Fruit fly (Drosophila melanogaster): ENCODE results near the gene Npc2h.

- TF ChIP-seq CG8301 (tag; optimal IDR thresholded peaks at IDR 0.05): no peak
- TF ChIP-seq Pif1B (GFP tag; optimal IDR thresholded peaks at IDR 0.05): no peak
- TF ChIP-seq EcR (GFP tag; optimal IDR thresholded peaks at IDR 0.05): no peak
- TF ChIP-seq CG9948 (tag; optimal IDR thresholded peaks at IDR 0.05): no peak
- TF ChIP-seq CG8159 (tag; optimal IDR thresholded peaks at IDR 0.05): no peak
- no peak for TF ChIP-seq CG15710 (tag; optimal IDR thresholded peaks at IDR 0.05)
- TF ChIP-seq Ets98B (GFP tag; IDR thresholded peaks at IDR 0.05): no peak
- no peak for TF ChIP-seq D1 (tag; optimal IDR thresholded peaks at IDR 0.05)
- TF ChIP-seq CG34367 (tag; optimal IDR thresholded peaks at IDR 0.05): no peak
- TF ChIP-seq Snoo (tag; optimal IDR thresholded peaks at IDR 0.05): no peak
- no peak for TF ChIP-seq rn (GFP tag; IDR thresholded peaks at IDR 0.05)
- TF ChIP-seq fd96Ca (GFP tag; IDR thresholded peaks at IDR 0.05): no peak
- no peak for TF ChIP-seq CG17806 (tag; optimal IDR thresholded peaks at IDR 0.05)
These were observed 46.9 kb downstream of the Npc2h start for dm6 chr3R:30699165-30699564.
